Worm (Caenorhabditis elegans): ENCODE results near the gene frpr-11.

The frpr-11 gene

DNA sequence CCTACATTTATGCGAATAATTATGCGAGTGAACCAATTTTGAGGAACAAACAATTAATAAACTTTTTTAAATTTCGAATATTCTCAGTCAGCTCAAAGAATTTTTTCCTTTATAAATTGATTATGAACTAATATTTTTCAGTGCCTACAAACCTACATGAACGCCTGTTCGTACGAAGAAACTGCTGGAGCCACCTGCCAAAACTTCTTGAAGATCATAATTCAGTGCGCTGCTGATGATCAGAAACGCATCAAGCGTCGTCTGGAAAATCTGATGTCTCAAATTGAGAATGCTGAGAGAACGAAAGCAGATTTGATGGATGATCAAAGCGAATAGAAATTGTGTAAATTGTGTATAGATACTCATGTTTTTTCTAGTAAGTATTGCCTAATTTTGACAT lies 31.9 kb downstream of the frpr-11 start:
- peak; percentile 76 for TF ChIP-seq ama-1 (optimal IDR thresholded peaks at IDR 0.05)
- TF ChIP-seq nhr-43 (tag; optimal IDR thresholded peaks at IDR 0.05; ENCODE audit: poor library complexity, severe bottlenecking) = peak; percentile 8
- TF ChIP-seq egl-5 (tag; optimal IDR thresholded peaks at IDR 0.05) = no peak

DNA sequence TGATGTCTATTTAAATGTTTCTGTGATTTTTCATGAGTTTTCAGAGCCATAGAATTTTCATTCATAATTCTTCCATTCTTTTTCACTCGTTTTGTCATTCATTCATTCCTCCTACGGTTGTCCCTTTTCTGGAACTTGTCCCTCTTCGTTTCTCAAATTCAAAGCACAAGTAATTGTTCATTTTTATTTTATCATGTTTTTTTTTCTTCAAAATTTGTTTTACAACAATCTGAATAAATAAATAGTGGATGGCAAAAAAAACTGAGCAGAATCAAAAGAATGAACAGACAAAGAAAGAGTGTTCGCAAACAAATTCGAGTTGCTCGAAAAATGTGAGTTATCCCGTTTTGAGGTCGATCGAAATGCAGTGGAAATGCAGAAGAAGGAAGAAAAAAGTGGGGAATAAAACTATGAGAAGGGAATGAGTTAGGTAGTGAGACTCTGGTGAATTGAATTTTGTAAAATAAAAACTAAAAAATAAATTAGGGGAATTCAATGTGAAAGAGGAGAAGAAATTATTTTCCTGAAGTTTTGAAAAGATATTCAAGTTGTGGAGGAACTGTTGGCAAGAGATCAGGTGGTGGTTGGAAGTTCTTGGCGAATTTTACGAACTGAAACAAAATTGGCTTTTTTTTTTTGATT lies 32.5 kb downstream of the frpr-11 start:
- TF ChIP-seq lsy-12 (tag; optimal IDR thresholded peaks at IDR 0.05) (peak; percentile 1), pha-4 (tag; optimal IDR thresholded peaks at IDR 0.05) (peak; percentile 35), elt-2 (tag; optimal IDR thresholded peaks at IDR 0.05) (peak; percentile 32), ceh-9 (tag; optimal IDR thresholded peaks at IDR 0.05) (no peak), ama-1 (optimal IDR thresholded peaks at IDR 0.05) (peak; percentile 98), nfya-1 (tag; optimal IDR thresholded peaks at IDR 0.05; ENCODE audit: insufficient read depth) (peak; percentile 18), daf-12 (tag; optimal IDR thresholded peaks at IDR 0.05) (no peak), ZK546.5 (tag; optimal IDR thresholded peaks at IDR 0.05) (no peak), unc-62 (GFP tag; optimal IDR thresholded peaks at IDR 0.05) (no peak), ztf-4 (tag; optimal IDR thresholded peaks at IDR 0.05) (peak; percentile 39), nhr-25 (tag; optimal IDR thresholded peaks at IDR 0.05) (peak; percentile 27)

DNA sequence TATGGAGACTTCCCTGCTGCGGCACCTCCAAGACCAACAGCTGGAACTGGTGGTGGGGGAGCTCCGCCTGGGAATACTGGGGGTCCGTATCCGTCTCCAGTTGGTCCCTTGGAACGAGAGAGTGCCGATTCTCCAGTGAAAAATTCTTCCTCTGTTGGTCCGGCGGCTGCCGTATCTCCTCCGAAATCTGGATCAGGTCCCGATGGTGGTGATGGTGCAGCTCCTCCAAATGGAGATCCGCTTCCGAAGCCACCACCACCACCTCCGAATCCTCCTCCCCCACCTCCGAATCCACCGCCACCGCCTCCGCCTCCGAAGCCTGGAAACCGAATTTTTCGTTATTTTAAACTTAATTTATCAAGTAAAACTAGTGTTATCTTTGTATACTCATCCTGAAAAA lies 33.4 kb downstream of the frpr-11 start:
- no peak for TF ChIP-seq zag-1 (tag; optimal IDR thresholded peaks at IDR 0.05)
- TF ChIP-seq ceh-28 (tag; optimal IDR thresholded peaks at IDR 0.05) = no peak
- no peak for TF ChIP-seq ZK546.5 (tag; optimal IDR thresholded peaks at IDR 0.05)
- no peak for TF ChIP-seq nhr-43 (tag; optimal IDR thresholded peaks at IDR 0.05; ENCODE audit: poor library complexity, severe bottlenecking)
- TF ChIP-seq nhr-23 (tag; optimal IDR thresholded peaks at IDR 0.05) = no peak
- no peak for TF ChIP-seq fos-1 (tag; optimal IDR thresholded peaks at IDR 0.05)
- TF ChIP-seq egl-27 (tag; optimal IDR thresholded peaks at IDR 0.05) = no peak
- no peak for TF ChIP-seq nhr-28 (tag; optimal IDR thresholded peaks at IDR 0.05)
- no peak for TF ChIP-seq nhr-67 (tag; optimal IDR thresholded peaks at IDR 0.05)
- no peak for TF ChIP-seq unc-39 (tag; optimal IDR thresholded peaks at IDR 0.05)
- no peak for TF ChIP-seq snpc-4 (tag; optimal IDR thresholded peaks at IDR 0.05)
- TF ChIP-seq lsy-12 (tag; optimal IDR thresholded peaks at IDR 0.05) = no peak
- no peak for TF ChIP-seq elt-1 (tag; optimal IDR thresholded peaks at IDR 0.05)
- TF ChIP-seq tbx-2 (tag; optimal IDR thresholded peaks at IDR 0.05) = no peak

DNA sequence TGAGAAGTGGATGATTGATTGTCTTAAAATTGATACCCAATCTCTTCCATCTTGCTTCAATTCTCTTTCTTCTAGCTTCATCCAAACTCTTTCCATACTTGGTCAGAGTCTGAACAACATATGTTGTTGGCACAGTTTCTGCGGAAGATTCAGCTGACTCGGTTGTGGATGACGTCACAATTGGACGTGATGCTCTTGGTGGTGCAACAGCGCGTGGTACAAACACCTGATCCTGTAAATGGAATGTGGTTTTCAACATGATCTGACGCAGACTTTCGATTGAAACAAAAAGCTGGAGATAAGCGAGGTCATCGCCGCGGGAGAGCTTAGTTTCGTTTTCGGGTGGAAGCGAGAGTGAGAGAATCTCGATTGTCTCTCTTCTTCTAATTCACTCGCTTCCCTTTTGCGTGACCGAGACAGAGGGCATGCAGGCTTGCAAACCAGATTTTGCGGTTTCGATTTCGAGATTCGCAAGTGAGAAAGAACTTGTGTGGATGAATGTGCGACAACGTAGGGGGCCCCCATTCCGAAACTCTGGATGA lies 35.5 kb downstream of the frpr-11 start:
- TF ChIP-seq nfya-1 (tag; optimal IDR thresholded peaks at IDR 0.05; ENCODE audit: insufficient read depth) = no peak
- TF ChIP-seq nhr-23 (tag; optimal IDR thresholded peaks at IDR 0.05) = peak; percentile 47

DNA sequence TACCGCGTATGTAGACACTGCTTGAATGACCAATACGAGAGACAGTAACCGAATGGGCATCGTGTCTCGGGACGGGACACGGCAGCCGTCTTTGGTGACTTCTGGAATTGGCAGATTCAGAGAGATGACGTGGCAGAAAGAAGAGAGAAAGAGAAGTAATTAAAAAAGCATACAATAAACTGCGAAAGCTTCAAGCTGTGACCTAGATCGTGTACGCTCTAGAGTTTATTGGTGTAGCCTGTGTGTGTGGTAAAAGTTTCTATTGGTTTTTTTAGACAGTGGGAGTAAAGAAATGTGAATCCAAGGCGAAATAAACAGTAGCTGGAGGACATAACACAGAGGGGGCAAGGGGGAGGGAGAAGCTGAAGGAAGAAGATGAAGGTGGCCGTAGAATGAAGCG lies 37.0 kb downstream of the frpr-11 start, which contains the start of gene T19A5.3:
T19A5.3 (minus strand) TSS at position 101 of the 400 bp plus-strand sequence.
- TF ChIP-seq eor-1 (tag; optimal IDR thresholded peaks at IDR 0.05) (no peak), nhr-25 (tag; optimal IDR thresholded peaks at IDR 0.05) (no peak), nhr-67 (tag; optimal IDR thresholded peaks at IDR 0.05) (no peak), nhr-76 (tag; optimal IDR thresholded peaks at IDR 0.05) (no peak), ceh-82 (tag; optimal IDR thresholded peaks at IDR 0.05) (no peak), nhr-12 (tag; optimal IDR thresholded peaks at IDR 0.05) (no peak), daf-12 (tag; optimal IDR thresholded peaks at IDR 0.05) (no peak), zag-1 (tag; optimal IDR thresholded peaks at IDR 0.05) (no peak), fos-1 (tag; optimal IDR thresholded peaks at IDR 0.05) (no peak), egl-5 (tag; optimal IDR thresholded peaks at IDR 0.05) (no peak), elt-2 (tag; optimal IDR thresholded peaks at IDR 0.05) (no peak), fkh-10 (GFP tag; optimal IDR thresholded peaks at IDR 0.05) (no peak)

DNA sequence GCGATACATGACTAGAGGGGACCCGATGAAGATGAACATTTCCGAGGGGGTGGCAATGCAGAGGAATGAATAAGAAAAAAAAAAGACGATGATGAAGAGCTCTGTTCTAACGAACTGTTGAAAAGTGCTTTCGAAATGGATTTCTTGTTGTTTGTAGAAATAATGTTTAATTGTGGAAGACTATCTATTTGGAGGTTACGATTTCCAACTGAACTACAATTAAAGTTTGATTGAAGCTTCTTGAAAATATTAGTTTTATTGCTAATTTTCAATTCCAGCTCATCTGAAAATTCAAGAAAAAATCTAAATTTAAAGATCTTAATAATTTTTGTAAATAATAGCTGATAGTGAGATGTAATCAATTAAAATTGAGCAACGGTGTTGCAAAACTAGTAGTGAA lies 37.5 kb downstream of the frpr-11 start:
- TF ChIP-seq unc-39 (tag; optimal IDR thresholded peaks at IDR 0.05) (no peak), ztf-11 (tag; optimal IDR thresholded peaks at IDR 0.05) (no peak), nhr-77 (tag; optimal IDR thresholded peaks at IDR 0.05) (no peak), ama-1 (optimal IDR thresholded peaks at IDR 0.05) (no peak), ceh-28 (tag; optimal IDR thresholded peaks at IDR 0.05) (no peak), mml-1 (tag; optimal IDR thresholded peaks at IDR 0.05) (no peak), lin-15B (tag; optimal IDR thresholded peaks at IDR 0.05) (no peak), zag-1 (tag; optimal IDR thresholded peaks at IDR 0.05) (no peak)
